Fruit fly (Drosophila melanogaster): ENCODE measurements around the gene CG7840.

DNA sequence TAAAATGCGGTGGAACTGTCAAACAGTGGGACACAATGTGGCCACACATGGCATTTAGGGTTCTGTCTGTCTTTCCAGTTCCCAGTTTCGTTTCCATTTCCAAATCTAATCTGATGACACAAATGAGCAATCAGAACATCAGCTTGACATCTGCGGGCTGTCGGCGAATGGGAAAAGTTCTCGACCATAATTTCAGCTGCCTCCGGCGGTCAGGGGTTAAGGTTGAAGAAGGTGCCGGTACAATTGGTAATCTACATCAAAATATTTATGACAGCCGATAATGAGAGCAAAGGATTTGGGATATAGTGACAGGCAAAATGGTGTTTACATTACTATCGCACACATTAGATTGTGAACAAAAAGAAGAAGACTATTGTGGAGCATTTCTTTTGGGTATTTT, 23.5 kb upstream of the CG7840 start:
- no peak for TF ChIP-seq CG17612 (GFP tag; IDR thresholded peaks at IDR 0.05)
- no peak for TF ChIP-seq danr (GFP tag; IDR thresholded peaks at IDR 0.05)
- no peak for TF ChIP-seq en (GFP tag; optimal IDR thresholded peaks at IDR 0.05)
- no peak for TF ChIP-seq CG33213 (GFP tag; optimal IDR thresholded peaks at IDR 0.05)
- TF ChIP-seq maf-S (GFP tag; optimal IDR thresholded peaks at IDR 0.05): no peak

Data from whole organism, embryonic.